Worm (Caenorhabditis elegans): Measurements from ENCODE around the gene F48A11.4.

The F48A11.4 gene

DNA sequence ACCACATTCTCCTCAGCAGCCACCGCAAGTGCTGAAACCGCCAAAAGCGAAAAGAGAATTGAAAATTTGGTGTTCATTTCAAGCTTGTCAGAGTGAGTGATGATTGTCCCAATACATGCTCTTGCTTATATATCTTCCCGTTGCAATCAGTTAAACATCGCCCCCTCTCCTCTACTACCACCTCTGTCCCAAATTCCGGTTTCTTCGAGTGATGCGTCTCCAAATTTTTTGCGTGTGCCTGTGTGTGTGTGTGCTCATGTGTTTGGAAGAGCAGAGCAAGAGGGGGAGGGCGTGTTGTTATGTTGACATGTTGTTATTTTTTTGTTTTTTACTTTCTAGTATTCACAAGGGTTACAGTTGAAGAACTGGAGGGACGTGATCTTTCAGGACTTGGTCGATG is 22.0 kb downstream of the F48A11.4 start, which contains the start of gene abu-11:
abu-11 (minus strand) TSS at position 101 of the 400 bp plus-strand sequence.
- TF ChIP-seq Y55F3AM.14 (GFP tag; optimal IDR thresholded peaks at IDR 0.05) (no peak), zag-1 (tag; optimal IDR thresholded peaks at IDR 0.05) (no peak), lin-13 (GFP tag; optimal IDR thresholded peaks at IDR 0.05) (no peak), skn-1 (tag; optimal IDR thresholded peaks at IDR 0.05) (no peak), ZK546.5 (tag; optimal IDR thresholded peaks at IDR 0.05) (no peak), ztf-11 (tag; optimal IDR thresholded peaks at IDR 0.05) (no peak), ama-1 (optimal IDR thresholded peaks at IDR 0.05) (no peak), fos-1 (tag; optimal IDR thresholded peaks at IDR 0.05) (no peak), blmp-1 (tag; optimal IDR thresholded peaks at IDR 0.05; ENCODE audit: insufficient read depth) (no peak), nhr-11 (tag; optimal IDR thresholded peaks at IDR 0.05) (no peak), lin-39 (tag; optimal IDR thresholded peaks at IDR 0.05) (no peak), R02D3.7 (tag; optimal IDR thresholded peaks at IDR 0.05) (no peak), nhr-12 (tag; optimal IDR thresholded peaks at IDR 0.05) (no peak), snpc-4 (tag; optimal IDR thresholded peaks at IDR 0.05) (no peak), nhr-25 (tag; optimal IDR thresholded peaks at IDR 0.05) (no peak), nhr-10 (tag; optimal IDR thresholded peaks at IDR 0.05) (no peak)

DNA sequence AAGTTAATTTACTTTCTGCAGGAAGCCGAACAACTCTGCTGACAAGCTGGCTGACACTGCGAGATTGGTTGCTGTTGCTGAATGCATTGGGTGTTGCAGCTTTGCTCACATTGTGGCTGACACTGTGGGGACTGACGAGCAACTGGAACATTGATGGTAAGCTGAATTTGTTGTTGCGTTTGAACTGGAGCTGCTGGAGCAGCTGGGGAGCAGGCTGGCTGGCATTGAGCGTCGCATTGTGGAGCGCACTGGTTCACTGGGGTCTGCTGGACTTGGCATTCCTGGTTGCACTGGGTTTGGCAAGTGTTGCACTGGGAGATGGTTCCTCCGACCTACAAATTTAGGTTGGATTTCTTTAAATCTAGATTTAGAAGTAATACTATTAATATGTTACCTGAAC is 23.8 kb downstream of the F48A11.4 start:
- TF ChIP-seq zag-1 (tag; optimal IDR thresholded peaks at IDR 0.05) (no peak), lin-39 (tag; optimal IDR thresholded peaks at IDR 0.05) (no peak), elt-1 (tag; optimal IDR thresholded peaks at IDR 0.05) (no peak), nhr-237 (tag; optimal IDR thresholded peaks at IDR 0.05) (no peak)

DNA sequence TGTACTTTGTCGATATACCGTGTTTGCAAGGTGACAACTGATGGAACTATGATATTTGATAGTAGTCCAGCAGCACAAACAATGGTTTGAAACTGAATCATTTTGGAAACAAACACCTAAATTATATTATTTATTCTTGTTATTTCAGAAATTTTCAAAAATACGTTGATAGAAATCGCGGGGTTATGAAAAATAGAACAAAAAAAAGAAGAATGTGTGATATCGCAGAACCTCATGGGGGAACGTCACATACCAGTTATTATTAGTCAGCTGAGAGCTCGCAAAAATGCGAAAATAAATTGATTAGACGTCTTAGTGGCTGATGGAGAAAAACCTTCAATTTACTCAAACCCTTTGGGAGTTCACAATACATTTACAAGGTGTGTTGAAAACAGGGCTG is 27.5 kb downstream of the F48A11.4 start, which contains the start of gene T01D1.5:
T01D1.5 (minus strand) TSS at position 101 of the 400 bp plus-strand sequence.
- no peak for TF ChIP-seq unc-39 (tag; optimal IDR thresholded peaks at IDR 0.05)
- no peak for TF ChIP-seq sma-3 (GFP tag; optimal IDR thresholded peaks at IDR 0.05)
- TF ChIP-seq F13H6.1 (tag; optimal IDR thresholded peaks at IDR 0.05) = no peak
- no peak for TF ChIP-seq nhr-11 (tag; optimal IDR thresholded peaks at IDR 0.05)
- no peak for TF ChIP-seq dmd-4 (tag; optimal IDR thresholded peaks at IDR 0.05)
- TF ChIP-seq alr-1 (tag; optimal IDR thresholded peaks at IDR 0.05) = no peak
- no peak for TF ChIP-seq gmeb-1 (tag; optimal IDR thresholded peaks at IDR 0.05)
- TF ChIP-seq nhr-25 (tag; optimal IDR thresholded peaks at IDR 0.05) = no peak
- TF ChIP-seq nhr-12 (tag; optimal IDR thresholded peaks at IDR 0.05) = no peak
- no peak for TF ChIP-seq nhr-237 (tag; optimal IDR thresholded peaks at IDR 0.05)
- TF ChIP-seq nhr-6 (tag; optimal IDR thresholded peaks at IDR 0.05) = no peak
- TF ChIP-seq peb-1 (tag; optimal IDR thresholded peaks at IDR 0.05) = no peak

DNA sequence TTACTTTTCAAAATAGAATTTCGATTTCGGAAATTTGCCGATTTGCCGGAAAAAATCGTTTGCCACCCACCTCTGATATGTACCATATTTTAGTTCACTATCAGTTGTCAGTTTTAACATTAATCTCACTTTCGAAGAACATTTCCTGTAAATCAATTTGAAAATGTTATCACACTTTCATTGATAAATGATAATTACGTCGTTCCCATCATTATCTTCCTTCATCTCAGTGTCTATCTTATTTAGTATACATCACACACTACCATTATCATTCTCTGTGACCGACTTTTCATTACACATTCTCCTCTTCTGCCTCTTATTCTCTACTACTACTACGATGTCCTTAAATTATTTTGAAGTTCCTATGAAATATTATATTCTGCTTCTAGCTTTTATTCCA is 29.9 kb downstream of the F48A11.4 start, which contains the start of gene T01D1.8:
T01D1.8 (plus strand) TSS at position 236 of the 400 bp plus-strand sequence.
- TF ChIP-seq lin-39 (tag; optimal IDR thresholded peaks at IDR 0.05) (no peak), C34F6.9 (tag; optimal IDR thresholded peaks at IDR 0.05) (no peak), sma-9 (GFP tag; optimal IDR thresholded peaks at IDR 0.05) (no peak), sma-9 (tag; optimal IDR thresholded peaks at IDR 0.05) (no peak), lin-11 (tag; optimal IDR thresholded peaks at IDR 0.05) (no peak), ceh-16 (tag; optimal IDR thresholded peaks at IDR 0.05) (no peak), ama-1 (optimal IDR thresholded peaks at IDR 0.05) (no peak), zag-1 (tag; optimal IDR thresholded peaks at IDR 0.05) (no peak)

DNA sequence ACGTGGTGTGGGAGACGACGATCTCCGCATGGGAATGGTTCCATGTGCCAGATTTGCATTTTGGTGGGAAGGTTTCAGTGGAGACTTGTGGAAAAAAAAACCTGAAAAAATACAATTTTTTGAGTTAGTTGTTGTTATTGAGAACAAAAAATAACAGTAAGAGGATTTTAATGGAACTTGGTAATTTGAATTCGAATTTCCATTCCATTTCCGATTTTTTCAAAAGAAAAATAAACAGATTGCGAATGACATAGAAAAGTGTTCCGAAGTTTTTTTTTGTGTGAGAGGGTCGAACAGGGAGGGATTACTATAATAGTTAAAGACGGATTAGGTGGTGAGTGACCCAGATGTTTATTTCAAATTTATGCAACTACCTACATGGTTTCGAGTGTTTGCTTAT is 37.4 kb downstream of the F48A11.4 start, which contains the start of gene T01D1.4:
T01D1.4 (minus strand) TSS at position 101 of the 400 bp plus-strand sequence.
- TF ChIP-seq gmeb-1 (tag; optimal IDR thresholded peaks at IDR 0.05) (no peak), sem-4 (tag; optimal IDR thresholded peaks at IDR 0.05) (no peak), skn-1 (tag; optimal IDR thresholded peaks at IDR 0.05) (no peak), ama-1 (optimal IDR thresholded peaks at IDR 0.05) (no peak), dmd-4 (tag; optimal IDR thresholded peaks at IDR 0.05) (no peak), sma-3 (GFP tag; optimal IDR thresholded peaks at IDR 0.05) (no peak), unc-55 (GFP tag; optimal IDR thresholded peaks at IDR 0.05) (no peak), crh-2 (tag; optimal IDR thresholded peaks at IDR 0.05) (no peak), ztf-1 (GFP tag; conservative IDR thresholded peaks at IDR 0.05) (no peak), ZK546.5 (tag; optimal IDR thresholded peaks at IDR 0.05) (no peak), unc-62 (GFP tag; optimal IDR thresholded peaks at IDR 0.05) (no peak), nhr-23 (tag; optimal IDR thresholded peaks at IDR 0.05) (no peak), nhr-6 (tag; optimal IDR thresholded peaks at IDR 0.05) (no peak), zag-1 (tag; optimal IDR thresholded peaks at IDR 0.05) (no peak), mdl-1 (tag; optimal IDR thresholded peaks at IDR 0.05) (no peak), mab-5 (tag; optimal IDR thresholded peaks at IDR 0.05) (no peak), nhr-129 (tag; optimal IDR thresholded peaks at IDR 0.05) (no peak)
